Worm (Caenorhabditis elegans) whole organism, young adult: Measurements from ENCODE around the gene snr-6.
A peak's percentile ranks its signal among the peaks of the same experiment; 100 is the strongest.

Source experiments
- B0336.3 ChIP-seq: fragments of 200-800 bp; sonication (Bioruptor generic); IDR thresholded peaks from 2 replicates; pipeline ENCODE4 v1.3.6; 2022; ENCODE audit warnings: missing genetic modification characterization, missing compliant biosample characterization
- C06A6.2 ChIP-seq: fragments of 200-800 bp; sonication (Bioruptor generic); conservative IDR thresholded peaks from 2 replicates; pipeline ENCODE4 v1.3.6; 2022; ENCODE audit warnings: missing genetic modification characterization, missing compliant biosample characterization
- C17E4.6 ChIP-seq: fragments of 200-800 bp; sonication (Bioruptor generic); IDR thresholded peaks from 2 replicates; pipeline ENCODE4 v1.3.6; 2022; ENCODE audit warnings: missing genetic modification reagents, missing genetic modification characterization, missing compliant biosample characterization
- D2030.7 ChIP-seq: fragments of 200-800 bp; sonication (Bioruptor generic); IDR thresholded peaks from 2 replicates; pipeline ENCODE4 v1.3.6; 2022; ENCODE audit warnings: missing genetic modification reagents, missing genetic modification characterization, missing compliant biosample characterization
- F33H1.4 ChIP-seq: fragments of 200-800 bp; sonication (Bioruptor generic); IDR thresholded peaks from 2 replicates; pipeline ENCODE4 v1.3.6; 2022; ENCODE audit warnings: missing genetic modification reagents, missing genetic modification characterization, missing compliant biosample characterization
- F39B2.1 ChIP-seq: fragments of 200-800 bp; sonication (Bioruptor generic); IDR thresholded peaks from 2 replicates; pipeline ENCODE4 v1.3.6; 2022; ENCODE audit warnings: missing genetic modification reagents, missing genetic modification characterization, missing compliant biosample characterization
- F52B5.7 ChIP-seq: sonication (generic microtip); optimal IDR thresholded peaks from 2 replicates; lab custom pipeline; 2016; ENCODE audit warnings: mild to moderate bottlenecking, missing genetic modification characterization, missing compliant biosample characterization
- F57A8.1 ChIP-seq: fragments of 200-800 bp; sonication (Bioruptor generic); optimal IDR thresholded peaks from 2 replicates; lab custom pipeline; 2018; ENCODE audit warnings: mild to moderate bottlenecking, missing genetic modification characterization, moderate library complexity, missing compliant biosample characterization
- T07F8.4 ChIP-seq: sonication (generic microtip); optimal IDR thresholded peaks from 2 replicates; lab custom pipeline; 2016; ENCODE audit warnings: mild to moderate bottlenecking, missing genetic modification characterization, moderate library complexity, missing compliant biosample characterization
- T26A5.8 ChIP-seq: sonication (generic microtip); optimal IDR thresholded peaks from 2 replicates; lab custom pipeline; 2016; ENCODE audit warnings: missing genetic modification characterization, missing compliant biosample characterization
- Y53G8AR.9 ChIP-seq: fragments of 200-800 bp; sonication (Bioruptor generic); conservative IDR thresholded peaks from 2 replicates; pipeline ENCODE4 v1.3.6; 2022; ENCODE audit warnings: missing genetic modification reagents, missing genetic modification characterization, missing compliant biosample characterization
- ama-1 ChIP-seq, 3 experiments: fragments of 150-350 bp in 1 of 3; sonication (generic microtip) in 2 of 3; optimal IDR thresholded peaks; 2 replicates each; lab custom pipeline; 2014 to 2018; ENCODE audit warnings: missing biosample characterization in 2 of 3, missing genetic modification characterization in 2 of 3, missing genetic modification reagents in 2 of 3
- bed-1 ChIP-seq: fragments of 200-800 bp; sonication (Bioruptor generic); IDR thresholded peaks from 2 replicates; pipeline ENCODE4 v1.3.6; 2022; ENCODE audit warnings: missing genetic modification reagents, missing genetic modification characterization, missing compliant biosample characterization
- ceh-40 ChIP-seq: fragments of 200-800 bp; sonication (Bioruptor generic); IDR thresholded peaks from 2 replicates; pipeline ENCODE4 v1.3.6; 2022; ENCODE audit warnings: missing genetic modification characterization, missing compliant biosample characterization
- ceh-58 ChIP-seq: fragments of 200-800 bp; sonication (Bioruptor generic); IDR thresholded peaks from 2 replicates; pipeline ENCODE4 v1.3.6; 2022; ENCODE audit warnings: missing genetic modification characterization, missing compliant biosample characterization
- chd-7 ChIP-seq: sonication (generic microtip); optimal IDR thresholded peaks from 2 replicates; lab custom pipeline; 2016; ENCODE audit warnings: mild to moderate bottlenecking, missing genetic modification characterization, moderate library complexity, missing compliant biosample characterization
- ekl-4 ChIP-seq: fragments of 200-800 bp; sonication (Bioruptor generic); IDR thresholded peaks from 2 replicates; pipeline ENCODE4 v1.3.6; 2022; ENCODE audit warnings: missing genetic modification reagents, missing genetic modification characterization, missing compliant biosample characterization
- ets-4 ChIP-seq: fragments of 200-800 bp; sonication (Bioruptor generic); optimal IDR thresholded peaks from 2 replicates; lab custom pipeline; 2018; ENCODE audit warnings: mild to moderate bottlenecking, missing genetic modification characterization, missing compliant biosample characterization
- gei-17 ChIP-seq: fragments of 200-800 bp; sonication (Bioruptor generic); optimal IDR thresholded peaks from 2 replicates; lab custom pipeline; 2018; ENCODE audit warnings: mild to moderate bottlenecking, missing genetic modification characterization, missing compliant biosample characterization
- him-1 ChIP-seq: sonication (generic microtip); optimal IDR thresholded peaks from 2 replicates; lab custom pipeline; 2016; ENCODE audit warnings: missing genotype, missing genetic modification reagents, missing genetic modification characterization, missing compliant biosample characterization
- hmg-20 ChIP-seq: fragments of 200-800 bp; sonication (Bioruptor generic); IDR thresholded peaks from 2 replicates; pipeline ENCODE4 v1.3.6; 2022; ENCODE audit warnings: missing genetic modification reagents, missing genetic modification characterization, missing compliant biosample characterization
- hrde-1 ChIP-seq: sonication (generic microtip); optimal IDR thresholded peaks from 2 replicates; lab custom pipeline; 2016; ENCODE audit warnings: missing genetic modification characterization, mild to moderate bottlenecking, missing compliant biosample characterization, moderate library complexity, missing genotype, missing genetic modification reagents, borderline replicate concordance
- lag-1 ChIP-seq: fragments of 200-800 bp; sonication (Bioruptor generic); IDR thresholded peaks from 2 replicates; pipeline ENCODE4 v1.3.6; 2022; ENCODE audit warnings: missing genetic modification reagents, missing genetic modification characterization, missing compliant biosample characterization
- let-607 ChIP-seq, 2 experiments: fragments of 200-800 bp in 1 of 2; sonication (Bioruptor generic) in 1 of 2; sonication (generic microtip) in 1 of 2; optimal IDR thresholded peaks; 2 replicates each; lab custom pipeline; 2016 to 2018; ENCODE audit warnings: mild to moderate bottlenecking in 2 of 2, missing compliant biosample characterization in 2 of 2, missing genetic modification characterization in 2 of 2, moderate library complexity in 2 of 2, missing genotype in 1 of 2
- lsy-27 ChIP-seq: sonication (generic microtip); optimal IDR thresholded peaks from 2 replicates; lab custom pipeline; 2017; ENCODE audit warnings: missing genetic modification characterization, mild to moderate bottlenecking, missing compliant biosample characterization, antibody characterized with exemption, missing genotype, borderline replicate concordance; ENCODE audit not compliant: insufficient read depth
- madf-10 ChIP-seq: sonication (generic microtip); optimal IDR thresholded peaks from 2 replicates; lab custom pipeline; 2016; ENCODE audit warnings: mild to moderate bottlenecking, missing genetic modification characterization, missing compliant biosample characterization
- madf-8 ChIP-seq: fragments of 200-800 bp; sonication (Bioruptor generic); conservative IDR thresholded peaks from 2 replicates; pipeline ENCODE4 v1.3.6; 2022; ENCODE audit warnings: missing genetic modification reagents, missing genetic modification characterization, missing compliant biosample characterization
- mel-28 ChIP-seq: sonication (generic microtip); optimal IDR thresholded peaks from 2 replicates; lab custom pipeline; 2016; ENCODE audit warnings: borderline replicate concordance, mild to moderate bottlenecking, missing genetic modification characterization, missing compliant biosample characterization
- mxl-1 ChIP-seq: sonication (generic microtip); optimal IDR thresholded peaks from 2 replicates; lab custom pipeline; 2016; ENCODE audit warnings: missing genetic modification characterization, missing compliant biosample characterization
- nfya-1 ChIP-seq: sonication (generic microtip); optimal IDR thresholded peaks from 2 replicates; lab custom pipeline; 2017; ENCODE audit warnings: antibody characterized with exemption, missing compliant biosample characterization, missing genetic modification characterization, borderline replicate concordance; ENCODE audit not compliant: insufficient read depth
- nfya-2 ChIP-seq: fragments of 200-800 bp; sonication (Bioruptor generic); IDR thresholded peaks from 2 replicates; pipeline ENCODE4 v1.3.6; 2022; ENCODE audit warnings: missing genetic modification reagents, missing genetic modification characterization, missing compliant biosample characterization
- nfyb-1 ChIP-seq: fragments of 200-800 bp; sonication (Bioruptor generic); IDR thresholded peaks from 2 replicates; pipeline ENCODE4 v1.3.6; 2022; ENCODE audit warnings: missing genetic modification reagents, missing genetic modification characterization, missing compliant biosample characterization
- nhr-120 ChIP-seq: fragments of 200-800 bp; sonication (Bioruptor generic); IDR thresholded peaks from 2 replicates; pipeline ENCODE4 v1.3.6; 2022; ENCODE audit warnings: missing genetic modification characterization, missing compliant biosample characterization
- nhr-80 ChIP-seq: sonication (generic microtip); optimal IDR thresholded peaks from 2 replicates; lab custom pipeline; 2016; ENCODE audit warnings: missing genetic modification characterization, missing compliant biosample characterization
- nhr-90 ChIP-seq: sonication (generic microtip); optimal IDR thresholded peaks from 2 replicates; lab custom pipeline; 2016; ENCODE audit warnings: missing genotype, mild to moderate bottlenecking, missing genetic modification characterization, missing compliant biosample characterization
- rec-8 ChIP-seq, 2 experiments: sonication (generic microtip); optimal IDR thresholded peaks; 2 replicates each; lab custom pipeline; 2016; ENCODE audit warnings: mild to moderate bottlenecking in 2 of 2, missing genetic modification characterization in 2 of 2, missing genetic modification reagents in 2 of 2, missing genotype in 2 of 2, missing biosample characterization in 1 of 2, missing compliant biosample characterization in 1 of 2, moderate library complexity in 1 of 2
- sdz-38 ChIP-seq: sonication (generic microtip); optimal IDR thresholded peaks from 2 replicates; lab custom pipeline; 2016; ENCODE audit warnings: missing genotype, missing genetic modification characterization, missing compliant biosample characterization
- sea-2 ChIP-seq: fragments of 200-800 bp; sonication (Bioruptor generic); IDR thresholded peaks from 2 replicates; pipeline ENCODE4 v1.3.6; 2022; ENCODE audit warnings: missing genetic modification characterization, missing compliant biosample characterization
- snpc-4 ChIP-seq, 5 experiments: fragments of 150-350 bp in 1 of 5; sonication (generic microtip) in 4 of 5; optimal IDR thresholded peaks; 2 replicates each; lab custom pipeline; 2014 to 2018; ENCODE audit warnings: missing genetic modification characterization in 5 of 5, missing biosample characterization in 3 of 5, antibody characterized with exemption in 2 of 5, mild to moderate bottlenecking in 2 of 5, missing compliant biosample characterization in 2 of 5, missing genotype in 2 of 5, moderate library complexity in 2 of 5, missing genetic modification reagents in 1 of 5
- somi-1 ChIP-seq: fragments of 200-800 bp; sonication (Bioruptor generic); optimal IDR thresholded peaks from 2 replicates; lab custom pipeline; 2018; ENCODE audit warnings: mild to moderate bottlenecking, missing genetic modification characterization, missing compliant biosample characterization
- tlf-1 ChIP-seq: fragments of 200-800 bp; sonication (Bioruptor generic); optimal IDR thresholded peaks from 2 replicates; lab custom pipeline; 2018; ENCODE audit warnings: mild to moderate bottlenecking, missing genetic modification characterization, missing compliant biosample characterization
- unc-130 ChIP-seq: sonication (generic microtip); optimal IDR thresholded peaks from 2 replicates; lab custom pipeline; 2016; ENCODE audit warnings: missing genetic modification reagents, missing genetic modification characterization, missing compliant biosample characterization
- unc-62 ChIP-seq: fragments of 150-350 bp; optimal IDR thresholded peaks from 2 replicates; lab custom pipeline; 2014; ENCODE audit warnings: missing biosample characterization, missing genetic modification reagents, missing genetic modification characterization
- zim-3 ChIP-seq: sonication (generic microtip); optimal IDR thresholded peaks from 2 replicates; lab custom pipeline; 2017; ENCODE audit warnings: mild to moderate bottlenecking, missing genetic modification characterization, moderate library complexity, missing compliant biosample characterization
- ztf-18 ChIP-seq: sonication (generic microtip); optimal IDR thresholded peaks from 2 replicates; lab custom pipeline; 2016; ENCODE audit warnings: missing genotype, mild to moderate bottlenecking, missing genetic modification characterization, missing compliant biosample characterization
- ztf-3 ChIP-seq: fragments of 200-800 bp; sonication (Bioruptor generic); optimal IDR thresholded peaks from 2 replicates; lab custom pipeline; 2018; ENCODE audit warnings: mild to moderate bottlenecking, missing genetic modification characterization, missing compliant biosample characterization

snr-6 gene

ce11 chrIII:12434104-12434503 is 4.7 kb upstream of the snr-6 start, which contains the start of gene Y49E10.27:
Gene Y49E10.27 (plus strand): TSS chrIII:12434404.
- TF ChIP-seq nfya-2, result no peak
- no peak for TF ChIP-seq F33H1.4 (GFP tag; lab: Robert Waterston, UW)
- TF ChIP-seq sdz-38 (tag; lab: Kevin White, UChicago), result no peak
- TF ChIP-seq T26A5.8 (tag; lab: Kevin White, UChicago), result no peak
- no peak for TF ChIP-seq ama-1 (optimal IDR thresholded peaks at IDR 0.05; lab: Kevin White, UChicago)
- no peak for TF ChIP-seq ama-1 (GFP tag; optimal IDR thresholded peaks at IDR 0.05; lab: Kevin White, UChicago)
- no peak for TF ChIP-seq C06A6.2 (GFP tag; lab: Robert Waterston, UW)
- TF ChIP-seq him-1 (tag; lab: Kevin White, UChicago), result no peak
- TF ChIP-seq gei-17 (GFP tag; lab: Kevin White, UChicago), result no peak
- no peak for TF ChIP-seq hrde-1 (tag; lab: Kevin White, UChicago)
- TF ChIP-seq zim-3, result no peak
- TF ChIP-seq F52B5.7 (tag; lab: Kevin White, UChicago), result no peak
- no peak for TF ChIP-seq F39B2.1
- TF ChIP-seq ekl-4 (GFP tag; lab: Robert Waterston, UW), result no peak
- TF ChIP-seq madf-8, result no peak
- TF ChIP-seq unc-130, result no peak
- no peak for TF ChIP-seq Y53G8AR.9 (GFP tag; lab: Robert Waterston, UW)
- TF ChIP-seq, all 124 proteins: peak for 0

- no peak for TF ChIP-seq bed-1 (GFP tag; lab: Robert Waterston, UW)
- TF ChIP-seq hmg-20, result no peak
- no peak for TF ChIP-seq F57A8.1 (GFP tag; lab: Kevin White, UChicago)
- TF ChIP-seq lsy-27 (tag; lab: Kevin White, UChicago), result no peak
- no peak for TF ChIP-seq sea-2 (GFP tag; lab: Robert Waterston, UW)
- no peak for TF ChIP-seq madf-8
- TF ChIP-seq nfyb-1 (GFP tag; lab: Robert Waterston, UW), result no peak
- TF ChIP-seq C17E4.6, result no peak
- TF ChIP-seq unc-130, result no peak
- no peak for TF ChIP-seq nfya-1 (tag; lab: Kevin White, UChicago)
- TF ChIP-seq let-607 (tag; optimal IDR thresholded peaks at IDR 0.05; lab: Kevin White, UChicago), result no peak
- TF ChIP-seq chd-7 (tag; lab: Kevin White, UChicago), result no peak
- no peak for TF ChIP-seq D2030.7 (GFP tag; lab: Robert Waterston, UW)
- no peak for TF ChIP-seq tlf-1 (GFP tag; lab: Kevin White, UChicago)
- TF ChIP-seq ceh-40 (GFP tag; lab: Robert Waterston, UW), result no peak
- no peak for TF ChIP-seq nhr-90
- no peak for TF ChIP-seq snpc-4 (GFP tag; optimal IDR thresholded peaks at IDR 0.05; lab: Kevin White, UChicago)
- no peak for TF ChIP-seq snpc-4 (tag; optimal IDR thresholded peaks at IDR 0.05; lab: Kevin White, UChicago)
- no peak for TF ChIP-seq rec-8 (tag; optimal IDR thresholded peaks at IDR 0.05; lab: Kevin White, UChicago)
Measured at ce11 chrIII:12430209-12430608, 780 bp upstream of the snr-6 start, which contains the start of gene Y49E10.16. Gene Y49E10.16 (plus strand): TSS chrIII:12430509.

ce11 chrIII:12428799-12429351 is 554 bp downstream of the snr-6 start:
- no peak for TF ChIP-seq T07F8.4
- TF ChIP-seq mxl-1, result no peak
- no peak for TF ChIP-seq madf-10 (tag; lab: Kevin White, UChicago)
- TF ChIP-seq B0336.3 (GFP tag; lab: Robert Waterston, UW), result peak; percentile 69
- no peak for TF ChIP-seq F39B2.1
- no peak for TF ChIP-seq unc-62 (GFP tag; lab: Kevin White, UChicago)
- TF ChIP-seq ztf-3, result no peak
- TF ChIP-seq nhr-120 (GFP tag; lab: Robert Waterston, UW), result no peak
- no peak for TF ChIP-seq ztf-18 (tag; lab: Kevin White, UChicago)
- TF ChIP-seq ets-4 (GFP tag; lab: Kevin White, UChicago), result no peak
- no peak for TF ChIP-seq mel-28 (tag; lab: Kevin White, UChicago)
- TF ChIP-seq ceh-58, result 0 out of 2 replicates have a peak, but pooled peaks have one; percentile 54
- TF ChIP-seq nhr-80, result no peak
- no peak for TF ChIP-seq somi-1 (GFP tag; lab: Kevin White, UChicago)
- TF ChIP-seq lag-1 (GFP tag; lab: Robert Waterston, UW), result no peak
- TF ChIP-seq C06A6.2 (GFP tag; lab: Robert Waterston, UW), result no peak
